Fruit fly (Drosophila melanogaster) whole organism, adult: Measurements from ENCODE around the gene ZnT86D.

Experiments
- CG7101 ChIP-seq: fragments of 200-800 bp; sonication (Bioruptor generic); optimal IDR thresholded peaks from 2 replicates; lab custom pipeline; 2018; ENCODE audit warnings: missing biosample characterization, mild to moderate bottlenecking, missing genetic modification characterization, moderate library complexity
- Crg-1 ChIP-seq: fragments of 200-800 bp; sonication (Bioruptor generic); optimal IDR thresholded peaks from 2 replicates; lab custom pipeline; 2016; ENCODE audit warnings: missing biosample characterization, missing genetic modification characterization
- cic ChIP-seq: fragments of 200-800 bp; sonication (Bioruptor generic); optimal IDR thresholded peaks from 2 replicates; lab custom pipeline; 2017; ENCODE audit warnings: missing biosample characterization, mild to moderate bottlenecking, missing genetic modification characterization, moderate library complexity

DNA sequence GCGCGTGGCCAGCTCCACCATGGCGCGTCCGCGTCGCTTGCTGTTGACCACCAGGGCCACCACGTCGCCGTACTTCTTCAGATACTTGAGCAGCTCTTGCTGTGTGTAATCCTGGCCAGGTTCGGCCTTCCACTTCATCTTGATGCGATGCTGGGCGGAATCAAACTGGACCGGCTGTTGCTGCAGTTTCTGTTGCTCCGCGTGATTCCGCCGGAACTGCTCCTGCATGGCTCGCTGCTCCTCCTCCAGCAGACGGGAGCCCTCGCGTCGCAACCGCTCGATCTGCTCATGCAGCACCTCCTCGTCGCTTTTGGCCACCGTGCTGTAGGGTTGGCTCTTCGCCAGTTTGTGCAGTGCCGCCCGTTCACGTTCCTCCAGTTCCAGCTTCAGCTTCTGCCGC lies 16.7 kb upstream of the ZnT86D start:
- TF ChIP-seq Crg-1 (GFP tag; lab: Kevin White, UChicago) (no peak), cic (GFP tag; lab: Kevin White, UChicago) (no peak), CG7101 (tag; lab: Kevin White, UChicago) (no peak)
